Worm (Caenorhabditis elegans) whole organism, L1 larva: ENCODE results near the gene ZC302.3.

ENCODE experiments used
- C04F5.9 ChIP-seq: sonication (generic microtip); optimal IDR thresholded peaks from 2 replicates; lab custom pipeline; 2016; ENCODE audit warnings: missing genetic modification characterization, missing compliant biosample characterization
- F16B12.6 ChIP-seq: fragments of 150-350 bp; optimal IDR thresholded peaks from 2 replicates; lab custom pipeline; 2014; ENCODE audit warnings: missing biosample characterization, missing genetic modification characterization
- blmp-1 ChIP-seq: fragments of 150-350 bp; optimal IDR thresholded peaks from 2 replicates; lab custom pipeline; 2014; ENCODE audit warnings: missing biosample characterization, missing genetic modification characterization
- ceh-63 ChIP-seq: fragments of 200-800 bp; sonication (Bioruptor generic); optimal IDR thresholded peaks from 2 replicates; lab custom pipeline; 2018; ENCODE audit warnings: mild to moderate bottlenecking, missing genetic modification characterization, missing compliant biosample characterization
- ceh-82 ChIP-seq, 3 experiments: fragments of 150-350 bp in 1 of 3; sonication (generic microtip) in 2 of 3; optimal IDR thresholded peaks; 2 replicates each; lab custom pipeline; 2014 to 2017; ENCODE audit warnings: missing biosample characterization in 3 of 3, missing genetic modification characterization in 3 of 3
- dpl-1 ChIP-seq, 3 experiments: fragments of 150-350 bp in 2 of 3; sonication (generic microtip) in 1 of 3; optimal IDR thresholded peaks; 2 replicates each; lab custom pipeline; 2014 to 2017; ENCODE audit warnings: missing biosample characterization in 3 of 3, missing genetic modification characterization in 3 of 3, missing genetic modification reagents in 3 of 3
- dsc-1 ChIP-seq: sonication (generic microtip); optimal IDR thresholded peaks from 2 replicates; lab custom pipeline; 2016; ENCODE audit warnings: mild to moderate bottlenecking, missing genetic modification characterization, missing compliant biosample characterization
- efl-1 ChIP-seq, 4 experiments: fragments of 150-350 bp; optimal IDR thresholded peaks in 3 of 4; peaks in 1 of 4; 1 replicate in 1 of 4; 2 replicates in 3 of 4; lab custom pipeline; 2014; ENCODE audit warnings: missing biosample characterization in 2 of 4, missing genetic modification characterization in 2 of 4, missing genetic modification reagents in 2 of 4
- ets-5 ChIP-seq: fragments of 200-800 bp; sonication (Bioruptor generic); IDR thresholded peaks from 2 replicates; pipeline ENCODE4 v1.3.6; 2022; ENCODE audit warnings: missing genetic modification characterization, missing compliant biosample characterization
- fkh-8 ChIP-seq: sonication (generic microtip); optimal IDR thresholded peaks from 2 replicates; lab custom pipeline; 2016; ENCODE audit warnings: mild to moderate bottlenecking, missing genetic modification characterization, missing compliant biosample characterization
- jun-1 ChIP-seq: fragments of 150-350 bp; optimal IDR thresholded peaks from 2 replicates; lab custom pipeline; 2014; ENCODE audit warnings: missing biosample characterization, missing genetic modification reagents, missing genetic modification characterization
- lin-13 ChIP-seq: fragments of 150-350 bp; optimal IDR thresholded peaks from 2 replicates; lab custom pipeline; 2014; ENCODE audit warnings: missing biosample characterization, missing genetic modification reagents, missing genetic modification characterization
- lin-14 ChIP-seq: fragments of 200-800 bp; sonication (Bioruptor generic); optimal IDR thresholded peaks from 2 replicates; lab custom pipeline; 2018; ENCODE audit warnings: mild to moderate bottlenecking, missing genetic modification characterization, moderate library complexity, missing compliant biosample characterization
- lin-15B ChIP-seq: fragments of 150-350 bp; sonication (generic microtip); optimal IDR thresholded peaks from 3 replicates; lab custom pipeline; 2014; ENCODE audit warnings: missing biosample characterization, missing genetic modification characterization
- mep-1 ChIP-seq: fragments of 150-350 bp; optimal IDR thresholded peaks from 2 replicates; lab custom pipeline; 2014; ENCODE audit warnings: missing biosample characterization, missing genetic modification characterization
- nhr-12 ChIP-seq: sonication (generic microtip); optimal IDR thresholded peaks from 2 replicates; lab custom pipeline; 2017; ENCODE audit warnings: missing biosample characterization, missing genetic modification characterization
- nhr-28 ChIP-seq: fragments of 150-350 bp; optimal IDR thresholded peaks from 2 replicates; lab custom pipeline; 2014; ENCODE audit warnings: missing biosample characterization, missing genetic modification characterization
- nhr-47 ChIP-seq: sonication (generic microtip); optimal IDR thresholded peaks from 2 replicates; lab custom pipeline; 2016; ENCODE audit warnings: mild to moderate bottlenecking, missing genetic modification characterization, moderate library complexity, missing compliant biosample characterization
- nhr-71 ChIP-seq: sonication (generic microtip); optimal IDR thresholded peaks from 2 replicates; lab custom pipeline; 2016; ENCODE audit warnings: mild to moderate bottlenecking, missing genetic modification characterization, moderate library complexity, missing compliant biosample characterization
- nhr-76 ChIP-seq: sonication (generic microtip); optimal IDR thresholded peaks from 2 replicates; lab custom pipeline; 2017; ENCODE audit warnings: missing biosample characterization, missing genetic modification characterization
- nhr-77 ChIP-seq: fragments of 150-350 bp; optimal IDR thresholded peaks from 2 replicates; lab custom pipeline; 2014; ENCODE audit warnings: missing biosample characterization, missing genetic modification characterization
- nhr-84 ChIP-seq: sonication (generic microtip); optimal IDR thresholded peaks from 2 replicates; lab custom pipeline; 2017; ENCODE audit warnings: missing biosample characterization, missing genetic modification characterization
- nhr-85 ChIP-seq: sonication (generic microtip); peaks from one replicate; lab custom pipeline; 2016; ENCODE audit warnings: missing genetic modification characterization, inconsistent platforms, missing compliant biosample characterization
- nhr-90 ChIP-seq: sonication (generic microtip); optimal IDR thresholded peaks from 2 replicates; lab custom pipeline; 2016; ENCODE audit warnings: mild to moderate bottlenecking, missing genetic modification characterization, missing compliant biosample characterization; ENCODE audit not compliant: poor library complexity
- pag-3 ChIP-seq: sonication (generic microtip); optimal IDR thresholded peaks from 2 replicates; lab custom pipeline; 2017; ENCODE audit warnings: missing genetic modification characterization, mild to moderate bottlenecking, missing compliant biosample characterization, antibody characterized with exemption, borderline replicate concordance; ENCODE audit not compliant: insufficient read depth
- pax-3 ChIP-seq: fragments of 200-800 bp; sonication (Bioruptor generic); optimal IDR thresholded peaks from 2 replicates; lab custom pipeline; 2018; ENCODE audit warnings: mild to moderate bottlenecking, missing genetic modification characterization, moderate library complexity, missing compliant biosample characterization
- skn-1 ChIP-seq: fragments of 150-350 bp; optimal IDR thresholded peaks from 2 replicates; lab custom pipeline; 2014; ENCODE audit warnings: missing biosample characterization, missing genetic modification characterization
- swsn-7 ChIP-seq: sonication (generic microtip); optimal IDR thresholded peaks from 2 replicates; lab custom pipeline; 2016; ENCODE audit warnings: missing genetic modification characterization, missing compliant biosample characterization
- tlp-1 ChIP-seq: fragments of 150-350 bp; optimal IDR thresholded peaks from 2 replicates; lab custom pipeline; 2014; ENCODE audit warnings: missing biosample characterization, missing genetic modification characterization
- unc-30 ChIP-seq: sonication (generic microtip); optimal IDR thresholded peaks from 2 replicates; lab custom pipeline; 2017; ENCODE audit warnings: missing biosample characterization, missing genetic modification characterization
- unc-62 ChIP-seq: fragments of 150-350 bp; optimal IDR thresholded peaks from 2 replicates; lab custom pipeline; 2014; ENCODE audit warnings: missing biosample characterization, missing genetic modification reagents, missing genetic modification characterization
- unc-86 ChIP-seq: sonication (generic microtip); optimal IDR thresholded peaks from 2 replicates; lab custom pipeline; 2016; ENCODE audit warnings: missing genetic modification characterization, missing compliant biosample characterization

ZC302.3 gene

ce11 chrV:10709385-10709784 is 31.9 kb downstream of the ZC302.3 start:
- TF ChIP-seq nhr-85 (peak; percentile 45), efl-1 (optimal IDR thresholded peaks at IDR 0.05; lab: Kevin White, UChicago) (no peak), efl-1 (GFP tag; optimal IDR thresholded peaks at IDR 0.05 in 1 of 2; lab: Kevin White, UChicago) (peak in 1 of 2 experiments; percentile 4), nhr-28 (tag; lab: Kevin White, UChicago) (peak; percentile 4), ets-5 (GFP tag; lab: Robert Waterston, UW) (no peak), C04F5.9 (tag; lab: Kevin White, UChicago) (no peak), skn-1 (peak; percentile 99), tlp-1 (tag; lab: Kevin White, UChicago) (no peak), nhr-77 (tag; lab: Kevin White, UChicago) (no peak)
- TF ChIP-seq, all 84 proteins: peak for 4

ce11 chrV:10708346-10708745 is 32.9 kb downstream of the ZC302.3 start:
- TF ChIP-seq nhr-90 (tag; lab: Kevin White, UChicago) (no peak), fkh-8 (tag; lab: Kevin White, UChicago) (peak; percentile 72), nhr-47 (peak; percentile 22), nhr-71 (tag; lab: Kevin White, UChicago) (peak; percentile 46), pax-3 (peak; percentile 49), unc-86 (tag; lab: Kevin White, UChicago) (peak; percentile 11), dsc-1 (peak; percentile 66), lin-14 (peak; percentile 26), dpl-1 (GFP tag; optimal IDR thresholded peaks at IDR 0.05; lab: Kevin White, UChicago) (no peak)

ce11 chrV:10702910-10703309 is 38.3 kb downstream of the ZC302.3 start:
- TF ChIP-seq nhr-85 = peak; percentile 60
- TF ChIP-seq lin-14 = peak; percentile 18
- TF ChIP-seq blmp-1 (tag; lab: Kevin White, UChicago) = peak; percentile 91
- TF ChIP-seq tlp-1 (tag; lab: Kevin White, UChicago) = no peak
- TF ChIP-seq nhr-71 (tag; lab: Kevin White, UChicago) = no peak
- no peak for TF ChIP-seq ets-5 (GFP tag; lab: Robert Waterston, UW)
- no peak for TF ChIP-seq fkh-8 (tag; lab: Kevin White, UChicago)
- TF ChIP-seq, all 84 proteins: peak for 3

- TF ChIP-seq mep-1 (no peak), lin-14 (peak; percentile 28), pag-3 (tag; lab: Kevin White, UChicago) (no peak), blmp-1 (tag; lab: Kevin White, UChicago) (peak; percentile 44), nhr-90 (tag; lab: Kevin White, UChicago) (no peak), dpl-1 (GFP tag; optimal IDR thresholded peaks at IDR 0.05; lab: Kevin White, UChicago) (no peak), unc-86 (tag; lab: Kevin White, UChicago) (no peak), efl-1 (optimal IDR thresholded peaks at IDR 0.05; lab: Kevin White, UChicago) (no peak), efl-1 (GFP tag; optimal IDR thresholded peaks at IDR 0.05 in 1 of 2; lab: Kevin White, UChicago) (no peak), nhr-76 (tag; lab: Kevin White, UChicago) (no peak), ets-5 (GFP tag; lab: Robert Waterston, UW) (no peak), jun-1 (tag; lab: Kevin White, UChicago) (no peak), lin-13 (GFP tag; lab: Kevin White, UChicago) (no peak), unc-62 (GFP tag; lab: Kevin White, UChicago) (no peak), nhr-84 (tag; lab: Kevin White, UChicago) (no peak), nhr-12 (tag; lab: Kevin White, UChicago) (no peak), lin-15B (tag; lab: Kevin White, UChicago) (no peak), nhr-77 (tag; lab: Kevin White, UChicago) (no peak)
These were observed 39.0 kb downstream of the ZC302.3 start, which contains the start of gene pph-1 for ce11 chrV:10702249-10702648. TSS of gene pph-1 (plus strand) at chrV:10702549.

- TF ChIP-seq blmp-1 (tag; lab: Kevin White, UChicago) (no peak), nhr-76 (tag; lab: Kevin White, UChicago) (no peak), ceh-63 (GFP tag; lab: Kevin White, UChicago) (no peak), unc-30 (tag; lab: Kevin White, UChicago) (no peak), swsn-7 (no peak), ceh-82 (tag; optimal IDR thresholded peaks at IDR 0.05; lab: Kevin White, UChicago) (no peak), unc-62 (GFP tag; lab: Kevin White, UChicago) (no peak), dsc-1 (no peak), pag-3 (tag; lab: Kevin White, UChicago) (no peak), F16B12.6 (no peak)
These were observed 42.1 kb downstream of the ZC302.3 start for ce11 chrV:10699122-10699521.
